Worm (Caenorhabditis elegans) whole organism, L1 larva: Measurements from ENCODE around the gene C39B5.2.
A peak's percentile ranks its signal among the peaks of the same experiment; 100 is the strongest.

Experiments
- C34B4.2 ChIP-seq: sonication (generic microtip); optimal IDR thresholded peaks from 2 replicates; lab custom pipeline; 2017; ENCODE audit warnings: mild to moderate bottlenecking, missing genetic modification characterization, missing compliant biosample characterization
- Y116A8C.19 ChIP-seq: sonication (generic microtip); optimal IDR thresholded peaks from 2 replicates; lab custom pipeline; 2016; ENCODE audit warnings: missing compliant biosample characterization, missing genetic modification characterization, borderline replicate concordance
- aha-1 ChIP-seq: fragments of 150-350 bp; optimal IDR thresholded peaks from 2 replicates; lab custom pipeline; 2014; ENCODE audit warnings: missing biosample characterization, missing genetic modification characterization
- alr-1 ChIP-seq: fragments of 200-800 bp; sonication (Bioruptor generic); optimal IDR thresholded peaks from 2 replicates; lab custom pipeline; 2018; ENCODE audit warnings: borderline replicate concordance, mild to moderate bottlenecking, missing genetic modification characterization, missing compliant biosample characterization
- blmp-1 ChIP-seq: fragments of 150-350 bp; optimal IDR thresholded peaks from 2 replicates; lab custom pipeline; 2014; ENCODE audit warnings: missing biosample characterization, missing genetic modification characterization
- ceh-63 ChIP-seq: fragments of 200-800 bp; sonication (Bioruptor generic); optimal IDR thresholded peaks from 2 replicates; lab custom pipeline; 2018; ENCODE audit warnings: mild to moderate bottlenecking, missing genetic modification characterization, missing compliant biosample characterization
- ceh-88 ChIP-seq: fragments of 200-800 bp; sonication (Bioruptor generic); IDR thresholded peaks from 2 replicates; pipeline ENCODE4 v1.3.6; 2022; ENCODE audit warnings: missing genetic modification characterization, missing compliant biosample characterization
- dsc-1 ChIP-seq: sonication (generic microtip); optimal IDR thresholded peaks from 2 replicates; lab custom pipeline; 2016; ENCODE audit warnings: mild to moderate bottlenecking, missing genetic modification characterization, missing compliant biosample characterization
- efl-3 ChIP-seq: fragments of 200-800 bp; sonication (Bioruptor generic); optimal IDR thresholded peaks from 2 replicates; lab custom pipeline; 2018; ENCODE audit warnings: mild to moderate bottlenecking, missing genetic modification characterization, missing compliant biosample characterization
- egl-13 ChIP-seq: sonication (generic microtip); optimal IDR thresholded peaks from 2 replicates; lab custom pipeline; 2016; ENCODE audit warnings: missing genotype, missing genetic modification reagents, missing genetic modification characterization, missing compliant biosample characterization
- egl-27 ChIP-seq, 2 experiments: fragments of 150-350 bp in 1 of 2; sonication (generic microtip); optimal IDR thresholded peaks; 3 replicates each; lab custom pipeline; 2017 to 2018; ENCODE audit warnings: missing biosample characterization in 2 of 2, missing genetic modification characterization in 2 of 2, missing genetic modification reagents in 2 of 2
- elt-2 ChIP-seq: sonication (generic microtip); optimal IDR thresholded peaks from 2 replicates; lab custom pipeline; 2016; ENCODE audit warnings: missing genetic modification characterization, mild to moderate bottlenecking, inconsistent platforms, missing compliant biosample characterization, missing genetic modification reagents
- elt-3 ChIP-seq, 6 experiments: fragments of 150-350 bp in 1 of 6; sonication (generic microtip); optimal IDR thresholded peaks; 2 replicates each; lab custom pipeline; 2017 to 2018; ENCODE audit warnings: missing biosample characterization in 6 of 6, missing genetic modification characterization in 6 of 6, inconsistent platforms in 1 of 6
- ets-5 ChIP-seq: fragments of 200-800 bp; sonication (Bioruptor generic); IDR thresholded peaks from 2 replicates; pipeline ENCODE4 v1.3.6; 2022; ENCODE audit warnings: missing genetic modification characterization, missing compliant biosample characterization
- fkh-8 ChIP-seq: sonication (generic microtip); optimal IDR thresholded peaks from 2 replicates; lab custom pipeline; 2016; ENCODE audit warnings: mild to moderate bottlenecking, missing genetic modification characterization, missing compliant biosample characterization
- isw-1 ChIP-seq: fragments of 200-800 bp; sonication (Bioruptor generic); IDR thresholded peaks from 2 replicates; pipeline ENCODE4 v1.3.6; 2022; ENCODE audit warnings: missing genetic modification characterization, missing compliant biosample characterization
- lin-13 ChIP-seq: fragments of 150-350 bp; optimal IDR thresholded peaks from 2 replicates; lab custom pipeline; 2014; ENCODE audit warnings: missing biosample characterization, missing genetic modification reagents, missing genetic modification characterization
- lsy-2 ChIP-seq, 2 experiments: fragments of 150-350 bp; optimal IDR thresholded peaks; 2 replicates each; lab custom pipeline; 2014; ENCODE audit warnings: missing biosample characterization in 2 of 2, missing genetic modification characterization in 2 of 2
- mdl-1 ChIP-seq, 2 experiments: fragments of 150-350 bp; optimal IDR thresholded peaks; 2 replicates each; lab custom pipeline; 2014 to 2017; ENCODE audit warnings: missing biosample characterization in 2 of 2, missing genetic modification characterization in 2 of 2, inconsistent platforms in 1 of 2
- nhr-19 ChIP-seq: fragments of 200-800 bp; sonication (Bioruptor generic); conservative IDR thresholded peaks from 2 replicates; pipeline ENCODE4 v1.3.6; 2022; ENCODE audit warnings: missing genetic modification characterization, missing compliant biosample characterization
- nhr-84 ChIP-seq: sonication (generic microtip); optimal IDR thresholded peaks from 2 replicates; lab custom pipeline; 2017; ENCODE audit warnings: missing biosample characterization, missing genetic modification characterization
- nhr-85 ChIP-seq: sonication (generic microtip); peaks from one replicate; lab custom pipeline; 2016; ENCODE audit warnings: missing genetic modification characterization, inconsistent platforms, missing compliant biosample characterization
- nhr-90 ChIP-seq: sonication (generic microtip); optimal IDR thresholded peaks from 2 replicates; lab custom pipeline; 2016; ENCODE audit warnings: mild to moderate bottlenecking, missing genetic modification characterization, missing compliant biosample characterization; ENCODE audit not compliant: poor library complexity
- pqm-1 ChIP-seq: sonication (generic microtip); optimal IDR thresholded peaks from 3 replicates; lab custom pipeline; 2017; ENCODE audit warnings: missing biosample characterization, missing genetic modification characterization
- rnt-1 ChIP-seq: sonication (generic microtip); optimal IDR thresholded peaks from 2 replicates; lab custom pipeline; 2016; ENCODE audit warnings: mild to moderate bottlenecking, missing genetic modification characterization, moderate library complexity, missing compliant biosample characterization
- snpc-4 ChIP-seq: fragments of 150-350 bp; optimal IDR thresholded peaks from 2 replicates; lab custom pipeline; 2014; ENCODE audit warnings: missing biosample characterization, missing genetic modification characterization
- swsn-7 ChIP-seq: sonication (generic microtip); optimal IDR thresholded peaks from 2 replicates; lab custom pipeline; 2016; ENCODE audit warnings: missing genetic modification characterization, missing compliant biosample characterization
- unc-30 ChIP-seq: sonication (generic microtip); optimal IDR thresholded peaks from 2 replicates; lab custom pipeline; 2017; ENCODE audit warnings: missing biosample characterization, missing genetic modification characterization
- unc-62 ChIP-seq: fragments of 150-350 bp; optimal IDR thresholded peaks from 2 replicates; lab custom pipeline; 2014; ENCODE audit warnings: missing biosample characterization, missing genetic modification reagents, missing genetic modification characterization
- ztf-4 ChIP-seq: fragments of 150-350 bp; optimal IDR thresholded peaks from 2 replicates; lab custom pipeline; 2014; ENCODE audit warnings: missing biosample characterization, missing genetic modification characterization

C39B5.2 gene

DNA sequence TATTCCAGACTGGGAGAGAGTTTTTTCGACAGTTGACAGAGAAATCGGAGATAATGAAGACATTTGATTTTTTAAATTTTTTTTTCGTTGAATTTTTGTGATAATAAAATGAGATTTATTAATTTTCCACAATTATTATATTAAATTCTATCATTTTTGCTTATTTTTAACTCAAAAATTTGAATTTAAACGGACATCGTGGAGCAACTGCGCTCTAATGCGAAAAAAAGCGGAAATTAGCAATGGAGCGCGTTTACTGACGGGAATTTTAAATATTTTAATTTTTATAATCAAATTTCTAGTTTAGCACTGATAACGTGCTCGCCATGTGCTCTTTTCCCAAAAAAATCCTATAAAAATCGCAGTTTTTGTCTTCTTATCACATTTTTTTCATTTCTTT is 23.6 kb upstream of the C39B5.2 start, which contains the start of gene C39B5.14:
Gene C39B5.14, plus strand, starts transcription at position 301 of the 400 bp plus-strand sequence.
- TF ChIP-seq nhr-84 (tag; lab: Kevin White, UChicago) (no peak), elt-2 (peak; percentile 40), rnt-1 (tag; lab: Kevin White, UChicago) (no peak)

DNA sequence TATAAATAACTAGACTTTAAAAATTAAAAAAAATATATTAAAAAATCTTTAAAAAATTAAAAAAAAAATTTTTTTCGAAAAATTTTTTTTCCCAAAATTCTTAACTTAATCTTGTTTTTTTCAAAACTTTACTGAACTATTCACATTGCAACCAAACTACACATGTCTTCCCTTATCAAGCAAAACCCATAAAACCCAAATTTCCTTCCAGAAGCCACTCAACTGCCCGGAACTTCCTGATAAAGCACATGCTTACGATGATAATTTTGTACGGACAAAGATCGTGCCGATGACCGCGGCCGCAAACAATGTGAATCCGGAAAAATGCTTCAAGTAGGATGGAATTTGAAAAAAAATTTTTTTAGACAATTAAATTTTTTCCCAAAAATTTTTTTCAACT is 22.3 kb upstream of the C39B5.2 start:
- TF ChIP-seq elt-2 (peak; percentile 29), nhr-19 (no peak), nhr-85 (tag; lab: Kevin White, UChicago) (peak; percentile 58)

DNA sequence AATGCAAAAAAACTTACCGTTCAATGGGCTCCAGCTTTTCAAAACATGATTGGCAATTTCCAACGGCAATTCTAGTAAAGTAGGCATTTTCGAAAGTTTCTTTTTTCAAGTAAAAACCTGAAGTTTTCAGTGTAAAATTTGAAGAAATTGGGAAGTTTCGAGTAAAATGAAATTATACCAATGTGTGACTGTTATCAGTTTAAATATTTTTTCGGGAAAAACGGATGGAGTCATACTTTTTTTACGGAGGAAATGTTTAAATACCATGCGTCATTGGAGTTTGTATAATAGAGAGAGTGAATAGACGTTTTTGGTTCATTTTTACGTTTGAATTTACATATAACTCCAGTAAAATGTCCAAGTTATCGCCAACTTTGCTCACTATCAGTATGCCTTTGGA is 15.3 kb upstream of the C39B5.2 start, which contains the start of gene fbxa-12:
Gene fbxa-12, plus strand, starts transcription at position 301 of the 400 bp plus-strand sequence.
- TF ChIP-seq swsn-7 (tag; lab: Kevin White, UChicago) = no peak
- no peak for TF ChIP-seq nhr-90
- no peak for TF ChIP-seq alr-1 (tag; lab: Kevin White, UChicago)
- no peak for TF ChIP-seq lsy-2 (tag; optimal IDR thresholded peaks at IDR 0.05; lab: Kevin White, UChicago)
- no peak for TF ChIP-seq C34B4.2 (tag; lab: Kevin White, UChicago)
- TF ChIP-seq isw-1 = no peak
- no peak for TF ChIP-seq fkh-8 (tag; lab: Kevin White, UChicago)

DNA sequence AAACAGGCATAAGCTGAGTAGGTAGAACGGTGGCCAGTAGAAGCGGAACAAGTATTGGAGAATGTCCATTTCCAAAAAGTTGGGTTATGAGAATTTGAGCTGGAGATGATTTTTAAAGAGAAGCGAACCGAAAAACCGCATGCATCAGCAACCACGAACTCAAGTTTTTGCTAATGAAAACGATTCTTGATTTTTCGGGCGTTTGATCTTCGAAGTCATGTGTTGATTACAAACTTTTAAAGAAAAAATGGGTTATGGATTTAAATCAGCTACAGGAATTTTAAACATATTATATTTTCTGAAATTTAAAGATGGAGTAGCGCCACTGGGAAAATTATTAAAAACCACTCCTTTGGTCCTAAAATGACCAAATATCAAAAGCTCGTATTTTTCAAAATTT is 10.8 kb upstream of the C39B5.2 start, which contains the start of gene srd-65:
Gene srd-65, minus strand, starts transcription at position 101 of the 400 bp plus-strand sequence.
- TF ChIP-seq Y116A8C.19 = no peak
- TF ChIP-seq nhr-85 (tag; lab: Kevin White, UChicago) = peak; percentile 27
- TF ChIP-seq, all 84 proteins: peak for 1

DNA sequence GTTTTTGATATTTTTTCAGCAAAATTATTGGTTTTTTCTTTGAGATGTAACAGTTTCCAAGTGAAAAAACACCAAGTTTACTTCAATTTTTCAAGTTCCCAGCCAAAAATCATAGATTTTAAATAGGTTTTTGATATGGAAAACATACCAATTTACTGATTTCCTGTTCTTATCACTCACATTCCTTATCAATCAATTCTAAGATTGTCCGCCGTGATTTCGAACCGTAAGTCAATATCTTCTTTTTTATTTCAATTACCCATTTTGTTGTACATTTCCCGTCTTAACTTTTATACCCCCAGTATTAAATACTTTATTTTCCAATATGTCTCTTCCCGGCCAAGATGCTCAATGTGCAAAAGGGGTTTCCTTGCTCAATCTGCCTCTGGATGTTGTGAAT is 10.2 kb upstream of the C39B5.2 start, which contains the start of gene fbxa-38:
Gene fbxa-38, plus strand, starts transcription at position 195 of the 400 bp plus-strand sequence.
- TF ChIP-seq ceh-88 (GFP tag; lab: Robert Waterston, UW) = no peak
- peak in 4 of 6 experiments; percentile 24 to 88 (median 84) for TF ChIP-seq elt-3 (tag; optimal IDR thresholded peaks at IDR 0.05; lab: Kevin White, UChicago)
- TF ChIP-seq blmp-1 (tag; lab: Kevin White, UChicago) = no peak
- TF ChIP-seq, all 84 proteins: peak for 1

DNA sequence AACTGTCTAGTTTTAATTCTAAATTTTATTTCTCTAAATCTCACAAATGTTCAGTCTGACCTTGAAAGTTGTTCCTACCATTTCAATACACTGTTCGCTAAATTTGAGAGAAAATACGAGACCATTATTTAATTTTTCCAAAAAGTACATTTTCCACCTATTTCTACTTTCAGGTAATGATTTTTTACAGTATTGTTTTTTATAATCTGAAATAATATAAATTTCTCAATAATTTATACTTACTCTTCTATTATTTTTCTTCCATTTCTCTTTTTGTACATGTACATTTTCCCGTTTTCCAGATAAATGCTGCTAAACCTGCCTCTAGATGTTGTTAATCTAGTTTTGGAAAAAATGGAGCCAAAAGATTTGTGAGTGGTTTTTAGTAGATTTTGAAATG is 7.3 kb upstream of the C39B5.2 start, which contains the start of gene fbxa-62:
Gene fbxa-62, plus strand, starts transcription at position 301 of the 400 bp plus-strand sequence.
- TF ChIP-seq swsn-7 (tag; lab: Kevin White, UChicago) (no peak), nhr-84 (tag; lab: Kevin White, UChicago) (no peak), nhr-85 (tag; lab: Kevin White, UChicago) (no peak), C34B4.2 (tag; lab: Kevin White, UChicago) (no peak), efl-3 (no peak), ceh-63 (GFP tag; lab: Kevin White, UChicago) (no peak), lin-13 (GFP tag; lab: Kevin White, UChicago) (no peak), isw-1 (no peak), ztf-4 (tag; lab: Kevin White, UChicago) (no peak), lsy-2 (tag; optimal IDR thresholded peaks at IDR 0.05; lab: Kevin White, UChicago) (no peak), unc-62 (GFP tag; lab: Kevin White, UChicago) (no peak), dsc-1 (tag; lab: Kevin White, UChicago) (no peak), aha-1 (no peak), fkh-8 (tag; lab: Kevin White, UChicago) (no peak), mdl-1 (tag; optimal IDR thresholded peaks at IDR 0.05; lab: Kevin White, UChicago) (no peak), snpc-4 (tag; lab: Kevin White, UChicago) (no peak), nhr-90 (no peak), elt-3 (tag; optimal IDR thresholded peaks at IDR 0.05; lab: Kevin White, UChicago) (no peak)

DNA sequence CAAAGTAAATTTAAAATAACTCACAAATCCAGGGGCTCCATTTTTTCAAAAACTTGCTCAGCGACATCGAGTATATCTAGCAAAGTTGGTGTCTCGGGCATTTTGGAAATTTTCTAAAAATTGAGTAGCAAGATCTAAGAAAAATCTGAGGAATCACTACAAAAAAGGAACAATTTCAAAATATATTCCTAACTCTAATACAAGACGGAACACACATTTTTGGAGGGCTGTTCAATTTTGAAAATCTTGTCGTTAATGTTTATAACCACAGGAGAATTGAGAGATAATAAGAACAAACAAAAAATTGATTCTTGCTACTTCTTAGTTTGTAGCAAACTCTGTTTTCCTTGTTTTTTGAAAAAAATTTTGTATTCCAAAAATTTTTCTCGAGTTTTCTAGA is 2.3 kb upstream of the C39B5.2 start, which contains the start of gene fbxa-47:
Gene fbxa-47, minus strand, starts transcription at position 101 of the 400 bp plus-strand sequence.
- TF ChIP-seq isw-1 (no peak), egl-27 (tag; optimal IDR thresholded peaks at IDR 0.05; lab: Kevin White, UChicago) (no peak), ets-5 (GFP tag; lab: Robert Waterston, UW) (no peak), pqm-1 (no peak), unc-30 (no peak), egl-13 (tag; lab: Kevin White, UChicago) (no peak), lin-13 (GFP tag; lab: Kevin White, UChicago) (no peak), nhr-90 (no peak)
